Worm (Caenorhabditis elegans) whole organism, L4 larva: ENCODE measurements around the gene ZK632.11.

ENCODE experiments used
- F44E2.7 ChIP-seq: fragments of 200-800 bp; sonication (Bioruptor generic); IDR thresholded peaks from 2 replicates; pipeline ENCODE4 v2.1.2; 2022; ENCODE audit warnings: missing genetic modification characterization, missing compliant biosample characterization
- F49E8.2 ChIP-seq: sonication (generic microtip); optimal IDR thresholded peaks from 2 replicates; lab custom pipeline; 2016; ENCODE audit warnings: missing compliant biosample characterization, mild to moderate bottlenecking, missing genetic modification characterization, borderline replicate concordance
- R02D3.7 ChIP-seq: fragments of 150-350 bp; sonication (generic microtip); optimal IDR thresholded peaks from 3 replicates; lab custom pipeline; 2014; ENCODE audit warnings: missing biosample characterization, missing genetic modification characterization
- Y105C5A.15 ChIP-seq: fragments of 200-800 bp; sonication (Bioruptor generic); IDR thresholded peaks from 2 replicates; pipeline ENCODE4 v1.3.6; 2022; ENCODE audit warnings: missing genetic modification characterization, missing compliant biosample characterization
- Y75B8A.6 ChIP-seq: fragments of 200-800 bp; sonication (Bioruptor generic); IDR thresholded peaks from 2 replicates; pipeline ENCODE4 v1.3.6; 2022; ENCODE audit warnings: missing genetic modification reagents, missing genetic modification characterization, missing compliant biosample characterization
- arid-1 ChIP-seq: fragments of 200-800 bp; sonication (Bioruptor generic); conservative IDR thresholded peaks from 2 replicates; pipeline ENCODE4 v1.3.6; 2022; ENCODE audit warnings: missing genetic modification reagents, missing genetic modification characterization, missing compliant biosample characterization
- ceh-20 ChIP-seq: fragments of 200-800 bp; sonication (Bioruptor generic); IDR thresholded peaks from 2 replicates; pipeline ENCODE4 v1.3.6; 2022; ENCODE audit warnings: missing genetic modification reagents, missing genetic modification characterization, missing compliant biosample characterization
- ceh-44 ChIP-seq: fragments of 200-800 bp; sonication (Bioruptor generic); IDR thresholded peaks from 2 replicates; pipeline ENCODE4 v1.3.6; 2022; ENCODE audit warnings: missing genetic modification reagents, missing genetic modification characterization, missing compliant biosample characterization
- ctbp-1 ChIP-seq: fragments of 200-800 bp; sonication (Bioruptor generic); IDR thresholded peaks from 2 replicates; pipeline ENCODE4 v1.3.6; 2022; ENCODE audit warnings: missing genetic modification reagents, missing genetic modification characterization, missing compliant biosample characterization
- daf-16 ChIP-seq, 3 experiments: sonication (generic microtip); optimal IDR thresholded peaks; 2 replicates each; lab custom pipeline; 2016 to 2017; ENCODE audit warnings: missing genetic modification characterization in 3 of 3, missing genetic modification reagents in 3 of 3, mild to moderate bottlenecking in 2 of 3, missing compliant biosample characterization in 2 of 3, missing biosample characterization in 1 of 3, moderate library complexity in 1 of 3
- dmd-6 ChIP-seq: fragments of 200-800 bp; sonication (Bioruptor generic); IDR thresholded peaks from 2 replicates; pipeline ENCODE4 v1.3.6; 2022; ENCODE audit warnings: missing genetic modification reagents, missing genetic modification characterization, missing compliant biosample characterization
- dmd-8 ChIP-seq: fragments of 200-800 bp; sonication (Bioruptor generic); IDR thresholded peaks from 2 replicates; pipeline ENCODE4 v1.3.6; 2022; ENCODE audit warnings: missing genetic modification characterization, missing compliant biosample characterization
- dpl-1 ChIP-seq: fragments of 150-350 bp; optimal IDR thresholded peaks from 2 replicates; lab custom pipeline; 2014; ENCODE audit warnings: missing biosample characterization, missing genetic modification reagents, missing genetic modification characterization
- dve-1 ChIP-seq: sonication (generic microtip); optimal IDR thresholded peaks from 2 replicates; lab custom pipeline; 2017; ENCODE audit warnings: antibody characterized with exemption, mild to moderate bottlenecking, missing genetic modification characterization, missing compliant biosample characterization; ENCODE audit not compliant: insufficient read depth
- jun-1 ChIP-seq: fragments of 150-350 bp; optimal IDR thresholded peaks from 2 replicates; lab custom pipeline; 2014; ENCODE audit warnings: missing biosample characterization, missing genetic modification reagents, missing genetic modification characterization
- lim-7 ChIP-seq: fragments of 200-800 bp; sonication (Bioruptor generic); IDR thresholded peaks from 2 replicates; pipeline ENCODE4 v1.3.6; 2022; ENCODE audit warnings: missing genetic modification characterization, missing compliant biosample characterization
- lin-1 ChIP-seq: fragments of 200-800 bp; sonication (Bioruptor generic); IDR thresholded peaks from 2 replicates; pipeline ENCODE4 v1.3.6; 2022; ENCODE audit warnings: missing genetic modification reagents, missing genetic modification characterization, missing compliant biosample characterization
- lin-13 ChIP-seq: fragments of 150-350 bp; optimal IDR thresholded peaks from 2 replicates; lab custom pipeline; 2014; ENCODE audit warnings: missing biosample characterization, missing genetic modification reagents, missing genetic modification characterization
- lin-29 ChIP-seq: fragments of 200-800 bp; sonication (Bioruptor generic); IDR thresholded peaks from 2 replicates; pipeline ENCODE4 v1.3.6; 2022; ENCODE audit warnings: missing genetic modification reagents, missing genetic modification characterization, missing compliant biosample characterization
- lsy-2 ChIP-seq, 2 experiments: fragments of 150-350 bp in 1 of 2; sonication (generic microtip) in 1 of 2; optimal IDR thresholded peaks; 2 replicates each; lab custom pipeline; 2014 to 2017; ENCODE audit warnings: missing biosample characterization in 2 of 2, missing genetic modification characterization in 2 of 2
- madf-5 ChIP-seq, 2 experiments: fragments of 200-800 bp; sonication (Bioruptor generic); IDR thresholded peaks; 2 replicates each; pipeline ENCODE4 v1.3.6; 2022; ENCODE audit warnings: missing compliant biosample characterization in 2 of 2, missing genetic modification characterization in 2 of 2
- mdt-29 ChIP-seq: fragments of 200-800 bp; sonication (Bioruptor generic); IDR thresholded peaks from 2 replicates; pipeline ENCODE4 v1.3.6; 2022; ENCODE audit warnings: missing genetic modification reagents, missing genetic modification characterization, missing compliant biosample characterization
- mep-1 ChIP-seq: fragments of 150-350 bp; sonication (generic microtip); optimal IDR thresholded peaks from 3 replicates; lab custom pipeline; 2014; ENCODE audit warnings: missing biosample characterization, missing genetic modification characterization
- nhr-237 ChIP-seq: sonication (generic microtip); optimal IDR thresholded peaks from 2 replicates; lab custom pipeline; 2017; ENCODE audit warnings: missing biosample characterization, missing genetic modification characterization
- nhr-28 ChIP-seq: fragments of 150-350 bp; optimal IDR thresholded peaks from 2 replicates; lab custom pipeline; 2014; ENCODE audit warnings: missing biosample characterization, missing genetic modification characterization
- nhr-48 ChIP-seq: sonication (generic microtip); optimal IDR thresholded peaks from 2 replicates; lab custom pipeline; 2016; ENCODE audit warnings: mild to moderate bottlenecking, missing genetic modification characterization, missing compliant biosample characterization
- nhr-76 ChIP-seq: fragments of 150-350 bp; optimal IDR thresholded peaks from 2 replicates; lab custom pipeline; 2014; ENCODE audit warnings: missing biosample characterization, missing genetic modification characterization
- saeg-2 ChIP-seq: fragments of 200-800 bp; sonication (Bioruptor generic); IDR thresholded peaks from 2 replicates; pipeline ENCODE4 v1.3.6; 2022; ENCODE audit warnings: missing genetic modification reagents, missing genetic modification characterization, missing compliant biosample characterization
- sdz-12 ChIP-seq: fragments of 200-800 bp; sonication (Bioruptor generic); optimal IDR thresholded peaks from 2 replicates; lab custom pipeline; 2018; ENCODE audit warnings: mild to moderate bottlenecking, missing genetic modification characterization, missing compliant biosample characterization
- set-16 ChIP-seq: fragments of 200-800 bp; sonication (Bioruptor generic); IDR thresholded peaks from 2 replicates; pipeline ENCODE4 v1.3.6; 2022; ENCODE audit warnings: missing genetic modification reagents, missing genetic modification characterization, missing compliant biosample characterization
- skn-1 ChIP-seq: fragments of 150-350 bp; optimal IDR thresholded peaks from 2 replicates; lab custom pipeline; 2014; ENCODE audit warnings: missing biosample characterization, missing genetic modification characterization
- snpc-4 ChIP-seq: fragments of 150-350 bp; optimal IDR thresholded peaks from 2 replicates; lab custom pipeline; 2014; ENCODE audit warnings: missing biosample characterization, missing genetic modification characterization
- tra-1 ChIP-seq: fragments of 200-800 bp; sonication (Bioruptor generic); IDR thresholded peaks from 2 replicates; pipeline ENCODE4 v1.3.6; 2022; ENCODE audit warnings: missing genetic modification reagents, missing genetic modification characterization, missing compliant biosample characterization
- unc-130 ChIP-seq: sonication (generic microtip); optimal IDR thresholded peaks from 2 replicates; lab custom pipeline; 2016; ENCODE audit warnings: missing genetic modification reagents, missing genetic modification characterization, missing compliant biosample characterization
- unc-62 ChIP-seq, 3 experiments: fragments of 150-350 bp in 1 of 3; sonication (generic microtip); optimal IDR thresholded peaks in 2 of 3; peaks in 1 of 3; 1 replicate in 1 of 3; 2 replicates in 2 of 3; lab custom pipeline; 2014 to 2017; ENCODE audit warnings: missing biosample characterization in 3 of 3, missing genetic modification characterization in 3 of 3, missing genetic modification reagents in 3 of 3, missing genotype in 1 of 3
- zfp-3 ChIP-seq: fragments of 200-800 bp; sonication (Bioruptor generic); conservative IDR thresholded peaks from 2 replicates; pipeline ENCODE4 v1.3.6; 2022; ENCODE audit warnings: missing genetic modification reagents, missing genetic modification characterization, missing compliant biosample characterization
- zip-11 ChIP-seq: fragments of 200-800 bp; sonication (Bioruptor generic); IDR thresholded peaks from 2 replicates; pipeline ENCODE4 v1.3.6; 2022; ENCODE audit warnings: missing genetic modification characterization, missing compliant biosample characterization
- zip-2 ChIP-seq: fragments of 150-350 bp; optimal IDR thresholded peaks from 2 replicates; lab custom pipeline; 2014; ENCODE audit warnings: missing biosample characterization, missing genetic modification characterization

ZK632.11 gene

DNA sequence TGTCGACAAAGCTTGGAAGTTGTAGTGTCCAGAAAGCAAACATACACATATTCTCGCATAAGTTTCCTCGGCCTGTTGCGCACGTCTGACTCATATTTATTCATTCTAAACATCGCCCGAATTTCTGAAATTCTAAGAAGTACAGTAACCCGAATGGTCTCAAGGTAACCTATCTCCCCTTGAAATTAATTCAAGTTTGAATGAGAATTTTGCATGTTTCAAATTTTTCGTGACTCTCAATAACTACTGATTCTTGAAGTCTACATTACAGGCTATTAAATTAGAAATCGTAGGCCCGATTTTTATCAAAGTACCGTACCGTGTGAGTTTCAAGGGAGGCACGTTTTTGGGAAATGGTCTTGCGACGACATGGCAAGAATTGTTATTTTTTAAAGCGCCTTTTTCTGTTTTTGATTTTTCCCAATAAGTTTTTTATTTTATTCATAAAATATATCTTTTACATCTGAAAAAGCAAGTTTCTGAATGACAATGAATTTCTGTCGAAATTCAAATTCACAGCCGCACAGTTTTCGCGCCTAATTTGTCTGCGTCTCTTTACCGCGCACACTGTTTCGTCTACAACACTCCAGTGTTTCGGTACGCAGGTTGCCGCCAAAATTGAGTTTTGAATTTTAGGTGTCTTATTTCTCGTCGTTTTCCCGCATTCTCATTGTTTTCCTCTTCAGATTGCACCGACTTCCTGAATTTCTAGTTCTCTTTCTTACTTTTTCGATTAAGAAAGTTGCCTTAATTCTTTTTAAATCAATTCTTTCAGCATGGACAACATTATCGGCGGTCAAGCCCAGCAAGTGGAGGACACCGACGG, 33.9 kb upstream of the ZK632.11 start, which contains the start of the genes R10E11.9 and mcm-6:
Gene R10E11.9, minus strand, starts transcription at position 51 of the 826 bp plus-strand sequence.
Gene mcm-6, plus strand, starts transcription at position 776 of the 826 bp plus-strand sequence.
- peak in 1 of 2 experiments; percentile 11 for TF ChIP-seq unc-62 (GFP tag; optimal IDR thresholded peaks at IDR 0.05 in 1 of 2; lab: Kevin White, UChicago)
- no peak for TF ChIP-seq unc-62 (tag; optimal IDR thresholded peaks at IDR 0.05; lab: Kevin White, UChicago)
- TF ChIP-seq dmd-8 (GFP tag; lab: Robert Waterston, UW) = no peak
- TF ChIP-seq mdt-29 (GFP tag; lab: Robert Waterston, UW) = no peak
- TF ChIP-seq snpc-4 = no peak
- no peak for TF ChIP-seq nhr-48 (tag; lab: Kevin White, UChicago)
- no peak for TF ChIP-seq lsy-2 (tag; optimal IDR thresholded peaks at IDR 0.05; lab: Kevin White, UChicago)
- TF ChIP-seq lim-7 (GFP tag; lab: Robert Waterston, UW) = no peak
- TF ChIP-seq unc-130 = peak; percentile 62
- no peak for TF ChIP-seq Y105C5A.15 (GFP tag; lab: Robert Waterston, UW)
- TF ChIP-seq F49E8.2 (tag; lab: Kevin White, UChicago) = no peak
- no peak for TF ChIP-seq lin-1 (GFP tag; lab: Robert Waterston, UW)
- no peak for TF ChIP-seq zip-2 (tag; lab: Kevin White, UChicago)
- TF ChIP-seq dve-1 (tag; lab: Kevin White, UChicago) = no peak
- TF ChIP-seq arid-1 = no peak
- TF ChIP-seq lin-13 (GFP tag; lab: Kevin White, UChicago) = no peak
- TF ChIP-seq jun-1 (tag; lab: Kevin White, UChicago) = no peak
- no peak for TF ChIP-seq nhr-76
- TF ChIP-seq R02D3.7 (tag; lab: Kevin White, UChicago) = no peak
- no peak for TF ChIP-seq daf-16 (GFP tag; optimal IDR thresholded peaks at IDR 0.05; lab: Kevin White, UChicago)
- peak; percentile 23 for TF ChIP-seq daf-16 (tag; optimal IDR thresholded peaks at IDR 0.05; lab: Kevin White, UChicago)
- TF ChIP-seq nhr-28 (tag; lab: Kevin White, UChicago) = peak; percentile 70
- no peak for TF ChIP-seq ceh-20
- TF ChIP-seq set-16 = no peak
- TF ChIP-seq zfp-3 (GFP tag; lab: Robert Waterston, UW) = no peak
- TF ChIP-seq sdz-12 = no peak
- TF ChIP-seq dmd-6 (GFP tag; lab: Robert Waterston, UW) = no peak
- no peak for TF ChIP-seq skn-1 (tag; lab: Kevin White, UChicago)
- no peak for TF ChIP-seq mep-1 (tag; lab: Kevin White, UChicago)
- TF ChIP-seq nhr-237 (tag; lab: Kevin White, UChicago) = no peak
- no peak for TF ChIP-seq ctbp-1
- peak; percentile 79 for TF ChIP-seq dpl-1 (GFP tag; lab: Kevin White, UChicago)
- no peak for TF ChIP-seq madf-5 (GFP tag; IDR thresholded peaks at IDR 0.05; lab: Robert Waterston, UW)
- no peak for TF ChIP-seq saeg-2
- TF ChIP-seq zip-11 (GFP tag; lab: Robert Waterston, UW) = no peak
- no peak for TF ChIP-seq Y75B8A.6 (GFP tag; lab: Robert Waterston, UW)
- no peak for TF ChIP-seq F44E2.7 (GFP tag; lab: Robert Waterston, UW)
- TF ChIP-seq ceh-44 = no peak
- no peak for TF ChIP-seq lin-29 (GFP tag; lab: Robert Waterston, UW)
- TF ChIP-seq tra-1 (GFP tag; lab: Robert Waterston, UW) = no peak

DNA sequence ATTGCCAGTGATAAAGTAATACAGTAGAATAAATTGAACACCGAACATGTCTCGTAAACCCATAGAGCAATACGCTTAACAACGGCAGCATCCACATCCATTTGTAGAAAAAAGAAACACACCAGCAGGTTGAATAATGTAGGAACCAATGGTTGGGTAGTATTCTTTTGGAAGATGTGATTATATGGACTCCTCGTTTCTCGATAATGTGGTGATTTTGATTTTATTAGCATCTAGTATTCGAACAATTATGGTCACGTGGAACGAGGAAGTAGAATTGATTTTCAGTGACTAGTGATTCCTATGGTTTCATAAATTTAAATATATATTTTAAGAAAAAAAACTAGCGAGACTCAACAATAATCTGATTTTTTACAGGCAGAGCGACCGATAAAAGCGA, 31.3 kb upstream of the ZK632.11 start, which contains the start of gene srxa-10:
Gene srxa-10, minus strand, starts transcription at position 101 of the 400 bp plus-strand sequence.
- TF ChIP-seq nhr-28 (tag; lab: Kevin White, UChicago) = no peak
- TF ChIP-seq F49E8.2 (tag; lab: Kevin White, UChicago) = no peak
